Fruit fly (Drosophila melanogaster) ovary, adult (tissue): ENCODE measurements around the gene Ube4B.
A peak's percentile ranks its signal among the peaks of the same experiment; 100 is the strongest.

Experiments
- CG17801 ChIP-seq: fragments of 200-800 bp; optimal IDR thresholded peaks from 2 replicates; lab custom pipeline; 2019; ENCODE audit warnings: missing biosample characterization, mild to moderate bottlenecking, missing genetic modification characterization, moderate library complexity; ENCODE audit not compliant: partially characterized antibody

Gene Ube4B

dm6 chr2L:13018992-13019484 is at the start of gene Ube4B:
Ube4B (minus strand) TSS chr2L:13019434.
- peak; percentile 33 for TF ChIP-seq CG17801

- no peak for TF ChIP-seq CG17801
Measured at dm6 chr2L:13068533-13069398, 49.5 kb upstream of the Ube4B start.

dm6 chr2L:13065916-13066315 is 46.7 kb upstream of the Ube4B start:
- no peak for TF ChIP-seq CG17801

- peak; percentile 70 for TF ChIP-seq CG17801
Measured at dm6 chr2L:13060037-13060537, 40.9 kb upstream of the Ube4B start, which contains the start of gene CG9932. CG9932 (minus strand) TSS chr2L:13060140.

- TF ChIP-seq CG17801 = no peak
Measured at dm6 chr2L:13056022-13056421, 36.8 kb upstream of the Ube4B start.

- no peak for TF ChIP-seq CG17801
Measured at dm6 chr2L:13049136-13049535, 29.9 kb upstream of the Ube4B start.

- no peak for TF ChIP-seq CG17801
Measured at dm6 chr2L:13045924-13046323, 26.7 kb upstream of the Ube4B start.

- TF ChIP-seq CG17801 = no peak
Measured at dm6 chr2L:13044135-13044534, 24.9 kb upstream of the Ube4B start.

- no peak for TF ChIP-seq CG17801
Measured at dm6 chr2L:13042405-13042804, 23.2 kb upstream of the Ube4B start.

dm6 chr2L:13035687-13036185 is 16.5 kb upstream of the Ube4B start:
- TF ChIP-seq CG17801 = no peak

- no peak for TF ChIP-seq CG17801
Measured at dm6 chr2L:13028923-13029322, 9.7 kb upstream of the Ube4B start.

- TF ChIP-seq CG17801 = no peak
Measured at dm6 chr2L:13021020-13021781, 2.0 kb upstream of the Ube4B start, which contains the start of gene CG9933. CG9933 (minus strand) TSS chr2L:13021312.

- TF ChIP-seq CG17801 = no peak
Measured at dm6 chr2L:13014038-13014790, 5.0 kb downstream of the Ube4B start.

- no peak for TF ChIP-seq CG17801
Measured at dm6 chr2L:13005304-13005703, 13.9 kb downstream of the Ube4B start.

dm6 chr2L:13004059-13004870 is 15.0 kb downstream of the Ube4B start, which contains the start of the genes Vha68-1 and mTor:
Vha68-1 (minus strand) TSS chr2L:13004107.
mTor (plus strand) TSS chr2L:13004480.
- peak; percentile 53 for TF ChIP-seq CG17801
